Worm (Caenorhabditis elegans): ENCODE results near the gene pat-3.

The pat-3 gene

ce11 chrIII:3887586-3887985 is 26.4 kb downstream of the pat-3 start (continued):
- TF ChIP-seq hlh-11 (tag; optimal IDR thresholded peaks at IDR 0.05), result peak; percentile 69
- TF ChIP-seq dve-1 (tag; optimal IDR thresholded peaks at IDR 0.05; ENCODE audit: insufficient read depth), result peak; percentile 62
- TF ChIP-seq vab-7 (GFP tag; IDR thresholded peaks at IDR 0.05), result no peak
- TF ChIP-seq spr-1 (tag; optimal IDR thresholded peaks at IDR 0.05), result no peak
- peak; percentile 28 for TF ChIP-seq mes-2 (tag; optimal IDR thresholded peaks at IDR 0.05; ENCODE audit: poor library complexity, severe bottlenecking)
- no peak for TF ChIP-seq nhr-76 (tag; optimal IDR thresholded peaks at IDR 0.05)
- no peak for TF ChIP-seq F49E8.2 (tag; optimal IDR thresholded peaks at IDR 0.05; ENCODE audit: borderline replicate concordance)
- TF ChIP-seq tra-1 (GFP tag; IDR thresholded peaks at IDR 0.05), result no peak
- TF ChIP-seq ceh-28 (tag; optimal IDR thresholded peaks at IDR 0.05), result no peak
- TF ChIP-seq F37D6.2 (tag; optimal IDR thresholded peaks at IDR 0.05), result no peak
- TF ChIP-seq mep-1 (tag; optimal IDR thresholded peaks at IDR 0.05), result peak; percentile 33
- no peak for TF ChIP-seq Y48G9A.11 (GFP tag; IDR thresholded peaks at IDR 0.05)
- peak in 1 of 2 experiments; percentile 37 for TF ChIP-seq lsy-2 (tag; optimal IDR thresholded peaks at IDR 0.05)
- TF ChIP-seq nhr-102 (tag; optimal IDR thresholded peaks at IDR 0.05), result no peak
- TF ChIP-seq zip-11 (GFP tag; IDR thresholded peaks at IDR 0.05), result no peak
- no peak for TF ChIP-seq jun-1 (tag; optimal IDR thresholded peaks at IDR 0.05)
- no peak for TF ChIP-seq nhr-25 (tag; optimal IDR thresholded peaks at IDR 0.05; ENCODE audit: borderline replicate concordance, insufficient read depth)
- peak; percentile 44 for TF ChIP-seq nhr-6 (tag; optimal IDR thresholded peaks at IDR 0.05)
- TF ChIP-seq nhr-28 (tag; optimal IDR thresholded peaks at IDR 0.05), result peak; percentile 91
- no peak for TF ChIP-seq ama-1 (optimal IDR thresholded peaks at IDR 0.05)
- TF ChIP-seq nhr-48 (tag; optimal IDR thresholded peaks at IDR 0.05), result no peak
- no peak for TF ChIP-seq ZK546.5 (tag; optimal IDR thresholded peaks at IDR 0.05)
- TF ChIP-seq daf-8 (GFP tag; IDR thresholded peaks at IDR 0.05), result no peak
- TF ChIP-seq madf-9 (GFP tag; conservative IDR thresholded peaks at IDR 0.05), result no peak
- TF ChIP-seq nhr-11 (tag; optimal IDR thresholded peaks at IDR 0.05), result no peak
- TF ChIP-seq ceh-20 (GFP tag; IDR thresholded peaks at IDR 0.05), result no peak
- TF ChIP-seq cey-2 (tag; optimal IDR thresholded peaks at IDR 0.05; ENCODE audit: borderline replicate concordance, insufficient read depth), result no peak
- no peak for TF ChIP-seq mdt-29 (GFP tag; IDR thresholded peaks at IDR 0.05)
- no peak for TF ChIP-seq mxl-2 (GFP tag; conservative IDR thresholded peaks at IDR 0.05)
- TF ChIP-seq dmd-9 (GFP tag; IDR thresholded peaks at IDR 0.05), result no peak
- TF ChIP-seq Y105C5A.15 (GFP tag; IDR thresholded peaks at IDR 0.05), result no peak
- no peak for TF ChIP-seq dmd-8 (GFP tag; IDR thresholded peaks at IDR 0.05)
- TF ChIP-seq skn-1 (tag; optimal IDR thresholded peaks at IDR 0.05), result no peak
- no peak for TF ChIP-seq zfp-2 (tag; optimal IDR thresholded peaks at IDR 0.05)
- no peak for TF ChIP-seq pha-4 (GFP tag; IDR thresholded peaks at IDR 0.05)
- TF ChIP-seq pha-4 (tag; optimal IDR thresholded peaks at IDR 0.05), result peak; percentile 13
- TF ChIP-seq pqm-1 (tag; optimal IDR thresholded peaks at IDR 0.05), result peak; percentile 77
- no peak for TF ChIP-seq mxl-3 (GFP tag; optimal IDR thresholded peaks at IDR 0.05)
- no peak for TF ChIP-seq php-3 (GFP tag; IDR thresholded peaks at IDR 0.05)
- no peak for TF ChIP-seq F10B5.3 (tag; optimal IDR thresholded peaks at IDR 0.05)
- no peak for TF ChIP-seq daf-16 (GFP tag; optimal IDR thresholded peaks at IDR 0.05)
- peak; percentile 57 for TF ChIP-seq daf-16 (tag; optimal IDR thresholded peaks at IDR 0.05)
- TF ChIP-seq dmd-6 (GFP tag; IDR thresholded peaks at IDR 0.05), result peak; percentile 41; the same call in 1 of the 2 replicates
- no peak for TF ChIP-seq tag-97 (GFP tag; IDR thresholded peaks at IDR 0.05)
- no peak for TF ChIP-seq ctbp-1 (GFP tag; IDR thresholded peaks at IDR 0.05)
- TF ChIP-seq dpl-1 (GFP tag; optimal IDR thresholded peaks at IDR 0.05), result peak; percentile 42
- no peak for TF ChIP-seq ces-1 (GFP tag; optimal IDR thresholded peaks at IDR 0.05)
